Worm (Caenorhabditis elegans) whole organism, L1 larva: ENCODE results near the gene cyp-13B1.

Experiments used
- C16A3.4 ChIP-seq: fragments of 150-350 bp; optimal IDR thresholded peaks from 2 replicates; lab custom pipeline; 2014; ENCODE audit warnings: missing biosample characterization, missing genetic modification characterization
- C34B4.2 ChIP-seq: sonication (generic microtip); optimal IDR thresholded peaks from 2 replicates; lab custom pipeline; 2017; ENCODE audit warnings: mild to moderate bottlenecking, missing genetic modification characterization, missing compliant biosample characterization
- Y116A8C.19 ChIP-seq: sonication (generic microtip); optimal IDR thresholded peaks from 2 replicates; lab custom pipeline; 2016; ENCODE audit warnings: missing compliant biosample characterization, missing genetic modification characterization, borderline replicate concordance
- aly-2 ChIP-seq: fragments of 150-350 bp; optimal IDR thresholded peaks from 2 replicates; lab custom pipeline; 2014; ENCODE audit warnings: missing biosample characterization, missing genetic modification characterization
- blmp-1 ChIP-seq: fragments of 150-350 bp; optimal IDR thresholded peaks from 2 replicates; lab custom pipeline; 2014; ENCODE audit warnings: missing biosample characterization, missing genetic modification characterization
- ceh-82 ChIP-seq, 3 experiments: fragments of 150-350 bp in 1 of 3; sonication (generic microtip) in 2 of 3; optimal IDR thresholded peaks; 2 replicates each; lab custom pipeline; 2014 to 2017; ENCODE audit warnings: missing biosample characterization in 3 of 3, missing genetic modification characterization in 3 of 3
- ceh-88 ChIP-seq: fragments of 200-800 bp; sonication (Bioruptor generic); IDR thresholded peaks from 2 replicates; pipeline ENCODE4 v1.3.6; 2022; ENCODE audit warnings: missing genetic modification characterization, missing compliant biosample characterization
- dsc-1 ChIP-seq: sonication (generic microtip); optimal IDR thresholded peaks from 2 replicates; lab custom pipeline; 2016; ENCODE audit warnings: mild to moderate bottlenecking, missing genetic modification characterization, missing compliant biosample characterization
- efl-1 ChIP-seq, 4 experiments: fragments of 150-350 bp; optimal IDR thresholded peaks in 3 of 4; peaks in 1 of 4; 1 replicate in 1 of 4; 2 replicates in 3 of 4; lab custom pipeline; 2014; ENCODE audit warnings: missing biosample characterization in 2 of 4, missing genetic modification characterization in 2 of 4, missing genetic modification reagents in 2 of 4
- efl-3 ChIP-seq: fragments of 200-800 bp; sonication (Bioruptor generic); optimal IDR thresholded peaks from 2 replicates; lab custom pipeline; 2018; ENCODE audit warnings: mild to moderate bottlenecking, missing genetic modification characterization, missing compliant biosample characterization
- egl-13 ChIP-seq: sonication (generic microtip); optimal IDR thresholded peaks from 2 replicates; lab custom pipeline; 2016; ENCODE audit warnings: missing genotype, missing genetic modification reagents, missing genetic modification characterization, missing compliant biosample characterization
- fkh-10 ChIP-seq: sonication (generic microtip); optimal IDR thresholded peaks from 2 replicates; lab custom pipeline; 2017; ENCODE audit warnings: missing biosample characterization, missing genetic modification reagents, missing genetic modification characterization
- fkh-8 ChIP-seq: sonication (generic microtip); optimal IDR thresholded peaks from 2 replicates; lab custom pipeline; 2016; ENCODE audit warnings: mild to moderate bottlenecking, missing genetic modification characterization, missing compliant biosample characterization
- fos-1 ChIP-seq: fragments of 150-350 bp; optimal IDR thresholded peaks from 2 replicates; lab custom pipeline; 2014; ENCODE audit warnings: missing biosample characterization, missing genetic modification characterization
- grh-1 ChIP-seq: fragments of 200-800 bp; sonication (Bioruptor generic); IDR thresholded peaks from 2 replicates; pipeline ENCODE4 v1.3.6; 2022; ENCODE audit warnings: missing genetic modification reagents, missing genetic modification characterization, missing compliant biosample characterization
- hlh-17 ChIP-seq: fragments of 200-800 bp; sonication (Bioruptor generic); optimal IDR thresholded peaks from 2 replicates; lab custom pipeline; 2018; ENCODE audit warnings: missing genetic modification characterization, mild to moderate bottlenecking, missing compliant biosample characterization, moderate library complexity, borderline replicate concordance
- hpl-2 ChIP-seq: fragments of 150-350 bp; optimal IDR thresholded peaks from 2 replicates; lab custom pipeline; 2014; ENCODE audit warnings: missing biosample characterization, missing genetic modification reagents, missing genetic modification characterization
- irx-1 ChIP-seq: sonication (generic microtip); optimal IDR thresholded peaks from 2 replicates; lab custom pipeline; 2016; ENCODE audit warnings: missing genetic modification characterization, missing compliant biosample characterization
- isw-1 ChIP-seq: fragments of 200-800 bp; sonication (Bioruptor generic); IDR thresholded peaks from 2 replicates; pipeline ENCODE4 v1.3.6; 2022; ENCODE audit warnings: missing genetic modification characterization, missing compliant biosample characterization
- jun-1 ChIP-seq: fragments of 150-350 bp; optimal IDR thresholded peaks from 2 replicates; lab custom pipeline; 2014; ENCODE audit warnings: missing biosample characterization, missing genetic modification reagents, missing genetic modification characterization
- lin-14 ChIP-seq: fragments of 200-800 bp; sonication (Bioruptor generic); optimal IDR thresholded peaks from 2 replicates; lab custom pipeline; 2018; ENCODE audit warnings: mild to moderate bottlenecking, missing genetic modification characterization, moderate library complexity, missing compliant biosample characterization
- lin-15B ChIP-seq: fragments of 150-350 bp; sonication (generic microtip); optimal IDR thresholded peaks from 3 replicates; lab custom pipeline; 2014; ENCODE audit warnings: missing biosample characterization, missing genetic modification characterization
- lin-35 ChIP-seq, 2 experiments: fragments of 150-350 bp; optimal IDR thresholded peaks; 2 replicates each; lab custom pipeline; 2014; ENCODE audit warnings: missing biosample characterization in 2 of 2, missing genetic modification characterization in 2 of 2, missing genetic modification reagents in 2 of 2
- lin-39 ChIP-seq: fragments of 150-350 bp; optimal IDR thresholded peaks from 2 replicates; lab custom pipeline; 2014; ENCODE audit warnings: missing biosample characterization, missing genetic modification reagents, missing genetic modification characterization
- lsy-2 ChIP-seq, 2 experiments: fragments of 150-350 bp; optimal IDR thresholded peaks; 2 replicates each; lab custom pipeline; 2014; ENCODE audit warnings: missing biosample characterization in 2 of 2, missing genetic modification characterization in 2 of 2
- mdl-1 ChIP-seq, 2 experiments: fragments of 150-350 bp; optimal IDR thresholded peaks; 2 replicates each; lab custom pipeline; 2014 to 2017; ENCODE audit warnings: missing biosample characterization in 2 of 2, missing genetic modification characterization in 2 of 2, inconsistent platforms in 1 of 2
- mep-1 ChIP-seq: fragments of 150-350 bp; optimal IDR thresholded peaks from 2 replicates; lab custom pipeline; 2014; ENCODE audit warnings: missing biosample characterization, missing genetic modification characterization
- nhr-19 ChIP-seq: fragments of 200-800 bp; sonication (Bioruptor generic); conservative IDR thresholded peaks from 2 replicates; pipeline ENCODE4 v1.3.6; 2022; ENCODE audit warnings: missing genetic modification characterization, missing compliant biosample characterization
- nhr-20 ChIP-seq: sonication (generic microtip); optimal IDR thresholded peaks from 2 replicates; lab custom pipeline; 2016; ENCODE audit warnings: mild to moderate bottlenecking, missing genetic modification characterization, missing compliant biosample characterization
- nhr-28 ChIP-seq: fragments of 150-350 bp; optimal IDR thresholded peaks from 2 replicates; lab custom pipeline; 2014; ENCODE audit warnings: missing biosample characterization, missing genetic modification characterization
- nhr-47 ChIP-seq: sonication (generic microtip); optimal IDR thresholded peaks from 2 replicates; lab custom pipeline; 2016; ENCODE audit warnings: mild to moderate bottlenecking, missing genetic modification characterization, moderate library complexity, missing compliant biosample characterization
- nhr-71 ChIP-seq: sonication (generic microtip); optimal IDR thresholded peaks from 2 replicates; lab custom pipeline; 2016; ENCODE audit warnings: mild to moderate bottlenecking, missing genetic modification characterization, moderate library complexity, missing compliant biosample characterization
- nhr-77 ChIP-seq: fragments of 150-350 bp; optimal IDR thresholded peaks from 2 replicates; lab custom pipeline; 2014; ENCODE audit warnings: missing biosample characterization, missing genetic modification characterization
- nhr-85 ChIP-seq: sonication (generic microtip); peaks from one replicate; lab custom pipeline; 2016; ENCODE audit warnings: missing genetic modification characterization, inconsistent platforms, missing compliant biosample characterization
- nhr-90 ChIP-seq: sonication (generic microtip); optimal IDR thresholded peaks from 2 replicates; lab custom pipeline; 2016; ENCODE audit warnings: mild to moderate bottlenecking, missing genetic modification characterization, missing compliant biosample characterization; ENCODE audit not compliant: poor library complexity
- pax-3 ChIP-seq: fragments of 200-800 bp; sonication (Bioruptor generic); optimal IDR thresholded peaks from 2 replicates; lab custom pipeline; 2018; ENCODE audit warnings: mild to moderate bottlenecking, missing genetic modification characterization, moderate library complexity, missing compliant biosample characterization
- rnt-1 ChIP-seq: sonication (generic microtip); optimal IDR thresholded peaks from 2 replicates; lab custom pipeline; 2016; ENCODE audit warnings: mild to moderate bottlenecking, missing genetic modification characterization, moderate library complexity, missing compliant biosample characterization
- snpc-4 ChIP-seq: fragments of 150-350 bp; optimal IDR thresholded peaks from 2 replicates; lab custom pipeline; 2014; ENCODE audit warnings: missing biosample characterization, missing genetic modification characterization
- snu-23 ChIP-seq: sonication (generic microtip); optimal IDR thresholded peaks from 2 replicates; lab custom pipeline; 2016; ENCODE audit warnings: missing genetic modification characterization, missing compliant biosample characterization
- sox-4 ChIP-seq: sonication (generic microtip); optimal IDR thresholded peaks from 2 replicates; lab custom pipeline; 2016; ENCODE audit warnings: missing genetic modification characterization, missing compliant biosample characterization
- swsn-7 ChIP-seq: sonication (generic microtip); optimal IDR thresholded peaks from 2 replicates; lab custom pipeline; 2016; ENCODE audit warnings: missing genetic modification characterization, missing compliant biosample characterization
- tbx-2 ChIP-seq: sonication (generic microtip); optimal IDR thresholded peaks from 2 replicates; lab custom pipeline; 2016; ENCODE audit warnings: missing genetic modification characterization, missing compliant biosample characterization
- unc-30 ChIP-seq: sonication (generic microtip); optimal IDR thresholded peaks from 2 replicates; lab custom pipeline; 2017; ENCODE audit warnings: missing biosample characterization, missing genetic modification characterization
- unc-86 ChIP-seq: sonication (generic microtip); optimal IDR thresholded peaks from 2 replicates; lab custom pipeline; 2016; ENCODE audit warnings: missing genetic modification characterization, missing compliant biosample characterization
- xbp-1 ChIP-seq: sonication (generic microtip); optimal IDR thresholded peaks from 2 replicates; lab custom pipeline; 2016; ENCODE audit warnings: missing genetic modification characterization, missing compliant biosample characterization
- ztf-11 ChIP-seq, 2 experiments: sonication (generic microtip); optimal IDR thresholded peaks; 2 replicates each; lab custom pipeline; 2016 to 2017; ENCODE audit warnings: missing genetic modification characterization in 2 of 2, missing biosample characterization in 1 of 2, missing compliant biosample characterization in 1 of 2

Gene cyp-13B1

ce11 chrX:13443283-13443682, 33.8 kb upstream of the cyp-13B1 start:
- TF ChIP-seq nhr-71 (tag; lab: Kevin White, UChicago) (no peak), nhr-77 (tag; lab: Kevin White, UChicago) (no peak), sox-4 (tag; lab: Kevin White, UChicago) (no peak), nhr-85 (no peak), grh-1 (no peak), blmp-1 (no peak), C34B4.2 (no peak), snpc-4 (no peak), lsy-2 (tag; optimal IDR thresholded peaks at IDR 0.05; lab: Kevin White, UChicago) (no peak)

- TF ChIP-seq fos-1 (tag; lab: Kevin White, UChicago), result peak; percentile 33
- TF ChIP-seq mdl-1 (tag; optimal IDR thresholded peaks at IDR 0.05; lab: Kevin White, UChicago), result peak in 1 of 2 experiments; percentile 44
- peak; percentile 81 for TF ChIP-seq dsc-1 (tag; lab: Kevin White, UChicago)
- peak; percentile 74 for TF ChIP-seq snu-23 (GFP tag; lab: Kevin White, UChicago)
- peak; percentile 50 for TF ChIP-seq nhr-19 (GFP tag; lab: Robert Waterston, UW)
- TF ChIP-seq nhr-90 (tag; lab: Kevin White, UChicago), result peak; percentile 36
- TF ChIP-seq lin-15B (tag; lab: Kevin White, UChicago), result no peak
- peak; percentile 11; the same call in 1 of the 2 replicates for TF ChIP-seq isw-1 (GFP tag; lab: Robert Waterston, UW)
- no peak for TF ChIP-seq hlh-17
- no peak for TF ChIP-seq irx-1 (tag; lab: Kevin White, UChicago)
- no peak for TF ChIP-seq blmp-1
- TF ChIP-seq aly-2 (tag; lab: Kevin White, UChicago), result no peak
- TF ChIP-seq ceh-82 (tag; optimal IDR thresholded peaks at IDR 0.05; lab: Kevin White, UChicago), result peak; percentile 9 to 48 (median 45)
- peak in 1 of 2 experiments; percentile 45 for TF ChIP-seq lin-35 (GFP tag; optimal IDR thresholded peaks at IDR 0.05; lab: Kevin White, UChicago)
- peak; percentile 29 for TF ChIP-seq nhr-77 (tag; lab: Kevin White, UChicago)
- peak; percentile 30; the same call in 1 of the 2 replicates for TF ChIP-seq ceh-88 (GFP tag; lab: Robert Waterston, UW)
- TF ChIP-seq lin-39, result no peak
- peak in 1 of 2 experiments; percentile 24 for TF ChIP-seq ztf-11 (tag; optimal IDR thresholded peaks at IDR 0.05; lab: Kevin White, UChicago)
- peak; percentile 30 for TF ChIP-seq xbp-1 (tag; lab: Kevin White, UChicago)
- TF ChIP-seq nhr-71 (tag; lab: Kevin White, UChicago), result peak; percentile 53
- no peak for TF ChIP-seq unc-30 (tag; lab: Kevin White, UChicago)
- TF ChIP-seq pax-3, result no peak
- peak; percentile 35 for TF ChIP-seq mep-1 (tag; lab: Kevin White, UChicago)
- TF ChIP-seq egl-13, result peak; percentile 43
- no peak for TF ChIP-seq grh-1
- no peak for TF ChIP-seq efl-3 (GFP tag; lab: Kevin White, UChicago)
- peak; percentile 46 for TF ChIP-seq nhr-20 (tag; lab: Kevin White, UChicago)
- TF ChIP-seq tbx-2, result peak; percentile 48
- peak; percentile 33 for TF ChIP-seq sox-4 (tag; lab: Kevin White, UChicago)
- TF ChIP-seq lin-14, result peak; percentile 25
- TF ChIP-seq fkh-8, result peak; percentile 47
- TF ChIP-seq nhr-47 (tag; lab: Kevin White, UChicago), result peak; percentile 79
- peak; percentile 57 for TF ChIP-seq jun-1 (tag; lab: Kevin White, UChicago)
- peak; percentile 58 for TF ChIP-seq C16A3.4 (tag; lab: Kevin White, UChicago)
- TF ChIP-seq rnt-1, result peak; percentile 59
- peak; percentile 24 for TF ChIP-seq swsn-7 (tag; lab: Kevin White, UChicago)
- peak; percentile 68 for TF ChIP-seq fkh-10 (GFP tag; lab: Kevin White, UChicago)
- no peak for TF ChIP-seq hpl-2
- TF ChIP-seq lsy-2 (tag; optimal IDR thresholded peaks at IDR 0.05; lab: Kevin White, UChicago), result peak; percentile 5 to 44
- no peak for TF ChIP-seq efl-1 (optimal IDR thresholded peaks at IDR 0.05; lab: Kevin White, UChicago)
- TF ChIP-seq efl-1 (GFP tag; optimal IDR thresholded peaks at IDR 0.05 in 1 of 2; lab: Kevin White, UChicago), result peak in 1 of 2 experiments; percentile 41
- TF ChIP-seq unc-86 (tag; lab: Kevin White, UChicago), result peak; percentile 25
- TF ChIP-seq nhr-28 (tag; lab: Kevin White, UChicago), result no peak
- TF ChIP-seq Y116A8C.19 (tag; lab: Kevin White, UChicago), result no peak
Observed at ce11 chrX:13442446-13442845, 33.0 kb upstream of the cyp-13B1 start.
